Worm (Caenorhabditis elegans) whole organism, L3 larva: ENCODE results near the gene F39F10.5.
"Not testable (repeated sequence)": the region's sequence is repeated elsewhere in the genome, so short reads cannot be mapped to it uniquely, and the experiment has no call there.

Experiments used
- R02D3.7 ChIP-seq: fragments of 150-350 bp; optimal IDR thresholded peaks from 2 replicates; lab custom pipeline; 2014; ENCODE audit warnings: missing biosample characterization, missing genetic modification characterization
- ZK546.5 ChIP-seq: sonication (generic microtip); optimal IDR thresholded peaks from 2 replicates; lab custom pipeline; 2017; ENCODE audit warnings: missing biosample characterization, missing genetic modification characterization
- aly-2 ChIP-seq: fragments of 150-350 bp; optimal IDR thresholded peaks from 2 replicates; lab custom pipeline; 2014; ENCODE audit warnings: missing biosample characterization, missing genetic modification characterization
- ama-1 ChIP-seq: fragments of 150-350 bp; optimal IDR thresholded peaks from 2 replicates; lab custom pipeline; 2018
- ceh-16 ChIP-seq: sonication (generic microtip); optimal IDR thresholded peaks from 2 replicates; lab custom pipeline; 2017; ENCODE audit warnings: missing biosample characterization, missing genetic modification characterization
- ceh-28 ChIP-seq: fragments of 150-350 bp; optimal IDR thresholded peaks from 2 replicates; lab custom pipeline; 2014; ENCODE audit warnings: missing biosample characterization, missing genetic modification reagents, missing genetic modification characterization
- ceh-82 ChIP-seq: fragments of 150-350 bp; optimal IDR thresholded peaks from 2 replicates; lab custom pipeline; 2014; ENCODE audit warnings: missing biosample characterization, missing genetic modification characterization
- ceh-9 ChIP-seq: sonication (generic microtip); optimal IDR thresholded peaks from 2 replicates; lab custom pipeline; 2018; ENCODE audit warnings: missing biosample characterization, missing genetic modification characterization
- daf-12 ChIP-seq: fragments of 150-350 bp; optimal IDR thresholded peaks from 2 replicates; lab custom pipeline; 2014; ENCODE audit warnings: missing biosample characterization, missing genetic modification reagents, missing genetic modification characterization
- egl-27 ChIP-seq: sonication (generic microtip); optimal IDR thresholded peaks from 4 replicates; lab custom pipeline; 2017; ENCODE audit warnings: missing biosample characterization, missing genetic modification reagents, missing genetic modification characterization
- egl-5 ChIP-seq: fragments of 150-350 bp; optimal IDR thresholded peaks from 2 replicates; lab custom pipeline; 2017; ENCODE audit warnings: missing biosample characterization, missing genetic modification reagents, missing genetic modification characterization, inconsistent platforms
- elt-1 ChIP-seq: fragments of 150-350 bp; optimal IDR thresholded peaks from 2 replicates; lab custom pipeline; 2014; ENCODE audit warnings: missing biosample characterization, missing genetic modification characterization
- elt-2 ChIP-seq: sonication (generic microtip); optimal IDR thresholded peaks from 2 replicates; lab custom pipeline; 2016; ENCODE audit warnings: missing genetic modification reagents, mild to moderate bottlenecking, missing genetic modification characterization, missing compliant biosample characterization
- elt-3 ChIP-seq, 3 experiments: fragments of 150-350 bp in 1 of 3; sonication (generic microtip) in 2 of 3; optimal IDR thresholded peaks; 2 replicates in 2 of 3; 4 replicates in 1 of 3; lab custom pipeline; 2014 to 2017; ENCODE audit warnings: missing biosample characterization in 3 of 3, missing genetic modification characterization in 3 of 3
- eor-1 ChIP-seq, 2 experiments: fragments of 150-350 bp; optimal IDR thresholded peaks; 2 replicates each; lab custom pipeline; 2014 to 2018; ENCODE audit warnings: missing biosample characterization in 2 of 2, missing genetic modification characterization in 2 of 2
- fkh-10 ChIP-seq: sonication (generic microtip); optimal IDR thresholded peaks from 2 replicates; lab custom pipeline; 2017; ENCODE audit warnings: missing biosample characterization, missing genetic modification reagents, missing genetic modification characterization
- fkh-2 ChIP-seq: fragments of 150-350 bp; optimal IDR thresholded peaks from 2 replicates; lab custom pipeline; 2014; ENCODE audit warnings: missing biosample characterization, missing genetic modification reagents, missing genetic modification characterization
- fos-1 ChIP-seq: fragments of 150-350 bp; optimal IDR thresholded peaks from 2 replicates; lab custom pipeline; 2014; ENCODE audit warnings: missing biosample characterization, missing genetic modification characterization
- hmg-11 ChIP-seq: sonication (generic microtip); optimal IDR thresholded peaks from 2 replicates; lab custom pipeline; 2016; ENCODE audit warnings: missing genetic modification characterization, missing compliant biosample characterization
- jun-1 ChIP-seq: fragments of 150-350 bp; optimal IDR thresholded peaks from 2 replicates; lab custom pipeline; 2014; ENCODE audit warnings: missing biosample characterization, missing genetic modification reagents, missing genetic modification characterization
- lin-15B ChIP-seq: fragments of 150-350 bp; optimal IDR thresholded peaks from 2 replicates; lab custom pipeline; 2014; ENCODE audit warnings: missing biosample characterization, missing genetic modification characterization
- lin-39 ChIP-seq: fragments of 150-350 bp; optimal IDR thresholded peaks from 2 replicates; lab custom pipeline; 2018; ENCODE audit warnings: missing biosample characterization, missing genetic modification reagents, missing genetic modification characterization
- lsy-12 ChIP-seq: sonication (generic microtip); optimal IDR thresholded peaks from 2 replicates; lab custom pipeline; 2016; ENCODE audit warnings: mild to moderate bottlenecking, missing genetic modification characterization, missing compliant biosample characterization
- mdl-1 ChIP-seq: fragments of 150-350 bp; optimal IDR thresholded peaks from 2 replicates; lab custom pipeline; 2014; ENCODE audit warnings: missing biosample characterization, missing genetic modification characterization
- mml-1 ChIP-seq: fragments of 150-350 bp; sonication (generic microtip); optimal IDR thresholded peaks from 3 replicates; lab custom pipeline; 2014; ENCODE audit warnings: missing biosample characterization, missing genetic modification characterization
- nfya-1 ChIP-seq: sonication (generic microtip); optimal IDR thresholded peaks from 2 replicates; lab custom pipeline; 2017; ENCODE audit warnings: missing genetic modification characterization, mild to moderate bottlenecking, missing compliant biosample characterization, antibody characterized with exemption, moderate library complexity; ENCODE audit not compliant: insufficient read depth
- nhr-11 ChIP-seq: fragments of 150-350 bp; optimal IDR thresholded peaks from 2 replicates; lab custom pipeline; 2014; ENCODE audit warnings: missing biosample characterization, missing genetic modification characterization
- nhr-12 ChIP-seq: fragments of 150-350 bp; optimal IDR thresholded peaks from 2 replicates; lab custom pipeline; 2014; ENCODE audit warnings: missing biosample characterization, missing genetic modification characterization
- nhr-23 ChIP-seq: fragments of 150-350 bp; optimal IDR thresholded peaks from 2 replicates; lab custom pipeline; 2014; ENCODE audit warnings: missing biosample characterization, missing genetic modification reagents, missing genetic modification characterization
- nhr-237 ChIP-seq: fragments of 150-350 bp; optimal IDR thresholded peaks from 2 replicates; lab custom pipeline; 2014; ENCODE audit warnings: missing biosample characterization, missing genetic modification characterization
- nhr-25 ChIP-seq: sonication (generic microtip); optimal IDR thresholded peaks from 2 replicates; lab custom pipeline; 2017; ENCODE audit warnings: missing biosample characterization, missing genetic modification characterization
- nhr-28 ChIP-seq: fragments of 150-350 bp; optimal IDR thresholded peaks from 2 replicates; lab custom pipeline; 2014; ENCODE audit warnings: missing biosample characterization, missing genetic modification characterization
- nhr-43 ChIP-seq: sonication (generic microtip); optimal IDR thresholded peaks from 2 replicates; lab custom pipeline; 2016; ENCODE audit warnings: mild to moderate bottlenecking, missing genetic modification characterization, missing compliant biosample characterization; ENCODE audit not compliant: poor library complexity, severe bottlenecking
- nhr-67 ChIP-seq: fragments of 150-350 bp; optimal IDR thresholded peaks from 2 replicates; lab custom pipeline; 2014; ENCODE audit warnings: missing biosample characterization, missing genetic modification characterization
- nhr-76 ChIP-seq: fragments of 150-350 bp; sonication (generic microtip); optimal IDR thresholded peaks from 5 replicates; lab custom pipeline; 2014; ENCODE audit warnings: missing biosample characterization, missing genetic modification characterization
- nhr-77 ChIP-seq: fragments of 150-350 bp; optimal IDR thresholded peaks from 2 replicates; lab custom pipeline; 2014; ENCODE audit warnings: missing biosample characterization, missing genetic modification characterization
- pha-4 ChIP-seq: fragments of 150-350 bp; optimal IDR thresholded peaks from 2 replicates; lab custom pipeline; 2014; ENCODE audit warnings: missing biosample characterization, missing genetic modification reagents, missing genetic modification characterization
- pqm-1 ChIP-seq: fragments of 150-350 bp; optimal IDR thresholded peaks from 2 replicates; lab custom pipeline; 2017; ENCODE audit warnings: missing biosample characterization, missing genetic modification characterization, inconsistent platforms
- sea-2 ChIP-seq: fragments of 150-350 bp; sonication (generic microtip); optimal IDR thresholded peaks from 4 replicates; lab custom pipeline; 2014; ENCODE audit warnings: missing biosample characterization, missing genetic modification reagents, missing genetic modification characterization
- skn-1 ChIP-seq: fragments of 150-350 bp; optimal IDR thresholded peaks from 2 replicates; lab custom pipeline; 2014; ENCODE audit warnings: missing biosample characterization, missing genetic modification characterization
- snpc-4 ChIP-seq: fragments of 150-350 bp; optimal IDR thresholded peaks from 2 replicates; lab custom pipeline; 2014; ENCODE audit warnings: missing biosample characterization, missing genetic modification characterization
- tbx-2 ChIP-seq: sonication (generic microtip); optimal IDR thresholded peaks from 2 replicates; lab custom pipeline; 2016; ENCODE audit warnings: mild to moderate bottlenecking, missing genetic modification characterization, missing compliant biosample characterization
- unc-39 ChIP-seq: sonication (generic microtip); optimal IDR thresholded peaks from 4 replicates; lab custom pipeline; 2017; ENCODE audit warnings: missing biosample characterization, missing genetic modification characterization
- unc-62 ChIP-seq: fragments of 150-350 bp; sonication (generic microtip); optimal IDR thresholded peaks from 4 replicates; lab custom pipeline; 2014; ENCODE audit warnings: missing biosample characterization, missing genetic modification reagents, missing genetic modification characterization
- zag-1 ChIP-seq: fragments of 150-350 bp; optimal IDR thresholded peaks from 2 replicates; lab custom pipeline; 2014; ENCODE audit warnings: missing biosample characterization, missing genetic modification characterization
- ztf-11 ChIP-seq: fragments of 150-350 bp; optimal IDR thresholded peaks from 2 replicates; lab custom pipeline; 2014; ENCODE audit warnings: missing biosample characterization, missing genetic modification characterization
- ztf-4 ChIP-seq: fragments of 150-350 bp; optimal IDR thresholded peaks from 2 replicates; lab custom pipeline; 2014; ENCODE audit warnings: missing biosample characterization, missing genetic modification characterization

F39F10.5 gene

DNA sequence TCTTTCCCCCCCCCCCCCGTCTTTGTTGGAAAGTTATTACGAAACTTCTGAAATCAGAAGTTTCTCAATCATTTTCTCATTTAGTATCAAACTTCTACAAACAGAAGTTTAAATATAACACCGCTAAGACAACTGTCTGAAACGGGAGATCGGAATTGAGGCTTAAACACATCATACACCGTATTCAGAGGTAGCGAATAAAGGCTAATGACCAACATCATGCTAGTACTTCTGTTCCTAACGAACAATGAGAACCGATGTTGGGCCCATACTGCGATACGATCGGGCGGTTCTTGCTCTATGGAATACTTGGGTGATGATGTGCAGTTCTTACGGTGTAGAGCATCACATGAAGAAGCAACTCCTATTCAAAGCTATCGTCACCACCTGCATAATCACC, 30.1 kb downstream of the F39F10.5 start, which contains the start of gene Y13C8A.1:
Gene Y13C8A.1 (plus strand): TSS at position 301 of the 400 bp plus-strand sequence.
- not testable (repeated sequence) for TF ChIP-seq ceh-82, mdl-1, egl-27 (tag; lab: Kevin White, UChicago)

DNA sequence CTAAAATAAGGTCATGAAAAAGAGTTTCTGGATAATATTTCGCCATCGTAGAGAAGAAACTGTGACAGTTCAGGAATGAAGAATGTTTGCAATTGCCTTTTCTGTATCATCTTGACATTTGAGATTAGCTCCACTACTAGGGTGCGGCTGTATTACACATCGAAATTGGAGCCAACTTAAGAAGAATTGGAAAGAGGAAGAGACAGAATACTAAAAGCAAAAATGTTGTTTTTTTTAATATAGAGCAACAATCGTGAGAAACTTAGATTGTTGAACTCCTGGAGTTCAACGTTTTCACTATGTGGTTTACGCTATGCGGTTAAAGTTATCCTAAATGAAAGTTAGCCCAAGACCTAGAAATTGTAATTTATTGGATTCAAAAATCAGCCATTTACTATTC, 33.1 kb downstream of the F39F10.5 start, which contains the start of gene acs-9:
Gene acs-9 (minus strand): TSS at position 101 of the 400 bp plus-strand sequence.
- TF ChIP-seq nhr-67 (tag; lab: Kevin White, UChicago) (no peak), elt-3 (tag; optimal IDR thresholded peaks at IDR 0.05; lab: Kevin White, UChicago) (no peak), elt-2 (no peak), nhr-11 (no peak), mml-1 (no peak), egl-5 (no peak), R02D3.7 (tag; lab: Kevin White, UChicago) (no peak), ceh-82 (tag; lab: Kevin White, UChicago) (no peak), ztf-4 (no peak), lsy-12 (tag; lab: Kevin White, UChicago) (no peak), skn-1 (tag; lab: Kevin White, UChicago) (no peak), fos-1 (tag; lab: Kevin White, UChicago) (no peak), jun-1 (tag; lab: Kevin White, UChicago) (no peak), nhr-25 (tag; lab: Kevin White, UChicago) (no peak), ceh-16 (tag; lab: Kevin White, UChicago) (no peak), lin-15B (tag; lab: Kevin White, UChicago) (no peak)

DNA sequence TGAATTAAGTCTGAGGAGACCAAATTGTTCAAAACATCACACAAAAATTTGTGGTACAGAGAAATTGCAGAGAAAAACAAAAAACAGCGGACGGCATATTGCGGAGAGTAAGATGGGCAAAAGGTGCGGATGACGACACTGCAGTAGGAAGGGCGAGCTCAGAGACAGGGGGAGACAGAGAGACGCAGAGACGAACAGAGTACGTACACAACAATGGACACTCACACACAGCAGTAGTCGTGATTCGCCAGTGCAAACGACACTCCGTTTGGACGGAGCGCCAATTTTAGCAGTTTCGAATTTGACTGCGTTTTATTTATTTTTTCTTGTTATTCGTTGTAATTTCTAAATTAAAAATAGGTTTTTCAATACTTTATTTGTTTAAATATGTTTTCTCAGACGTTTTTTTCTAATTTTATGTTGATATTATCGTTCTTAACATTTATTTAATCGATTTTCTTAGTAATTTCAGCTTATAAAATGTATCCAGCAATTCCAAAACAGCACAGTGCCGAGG, 41.1 kb downstream of the F39F10.5 start, which contains the start of gene T20F7.1:
Gene T20F7.1 (plus strand): TSS at position 467 of the 517 bp plus-strand sequence.
- TF ChIP-seq nhr-77 (no peak), lin-39 (tag; lab: Kevin White, UChicago) (peak; percentile 81), nfya-1 (peak; percentile 81), eor-1 (tag; optimal IDR thresholded peaks at IDR 0.05; lab: Kevin White, UChicago) (no peak), mdl-1 (tag; lab: Kevin White, UChicago) (no peak), fos-1 (tag; lab: Kevin White, UChicago) (no peak), fkh-2 (tag; lab: Kevin White, UChicago) (no peak), unc-39 (tag; lab: Kevin White, UChicago) (no peak), egl-27 (tag; lab: Kevin White, UChicago) (no peak), skn-1 (tag; lab: Kevin White, UChicago) (no peak), nhr-237 (tag; lab: Kevin White, UChicago) (no peak), snpc-4 (tag; lab: Kevin White, UChicago) (peak; percentile 72), ceh-16 (tag; lab: Kevin White, UChicago) (no peak), nhr-25 (tag; lab: Kevin White, UChicago) (peak; percentile 63), elt-1 (tag; lab: Kevin White, UChicago) (no peak), elt-3 (tag; optimal IDR thresholded peaks at IDR 0.05; lab: Kevin White, UChicago) (no peak), unc-62 (GFP tag; lab: Kevin White, UChicago) (no peak), jun-1 (tag; lab: Kevin White, UChicago) (peak; percentile 42), ztf-11 (tag; lab: Kevin White, UChicago) (no peak), ceh-9 (tag; lab: Kevin White, UChicago) (no peak), ztf-4 (no peak), nhr-76 (tag; lab: Kevin White, UChicago) (no peak), zag-1 (tag; lab: Kevin White, UChicago) (no peak), nhr-12 (no peak), lsy-12 (tag; lab: Kevin White, UChicago) (peak; percentile 32), aly-2 (tag; lab: Kevin White, UChicago) (no peak), R02D3.7 (tag; lab: Kevin White, UChicago) (no peak), sea-2 (GFP tag; lab: Kevin White, UChicago) (no peak), nhr-67 (tag; lab: Kevin White, UChicago) (no peak), elt-2 (peak; percentile 63), mml-1 (no peak), pha-4 (peak; percentile 84), ZK546.5 (tag; lab: Kevin White, UChicago) (no peak), pqm-1 (tag; lab: Kevin White, UChicago) (peak; percentile 34), nhr-28 (tag; lab: Kevin White, UChicago) (no peak), nhr-23 (tag; lab: Kevin White, UChicago) (peak; percentile 66), hmg-11 (tag; lab: Kevin White, UChicago) (peak; percentile 92), ceh-82 (tag; lab: Kevin White, UChicago) (no peak), tbx-2 (tag; lab: Kevin White, UChicago) (peak; percentile 25), daf-12 (tag; lab: Kevin White, UChicago) (no peak), nhr-43 (peak; percentile 66), fkh-10 (no peak), nhr-11 (no peak), lin-15B (tag; lab: Kevin White, UChicago) (peak; percentile 17), ceh-28 (tag; lab: Kevin White, UChicago) (no peak), egl-5 (peak; percentile 50), ama-1 (lab: Kevin White, UChicago) (peak; percentile 14)
- TF ChIP-seq, all 47 proteins: peak for 16
